Fruit fly (Drosophila melanogaster) whole organism, embryonic: ENCODE results near the gene PGAP1.

ENCODE experiments used
- Atf6 ChIP-seq: fragments of 200-800 bp; sonication (Bioruptor generic); IDR thresholded peaks from 2 replicates; pipeline ENCODE4 v1.3.6; 2022; ENCODE audit warnings: missing biosample characterization, missing genetic modification characterization
- Bdp1 ChIP-seq: fragments of 200-800 bp; sonication (Bioruptor generic); optimal IDR thresholded peaks from 3 replicates; lab custom pipeline; 2016; ENCODE audit warnings: missing biosample characterization, missing genetic modification characterization
- CG1024 ChIP-seq: fragments of 200-800 bp; sonication (Bioruptor generic); IDR thresholded peaks from 2 replicates; pipeline ENCODE4 v1.3.6; 2022; ENCODE audit warnings: missing biosample characterization, missing genetic modification characterization
- CG11093 ChIP-seq: fragments of 200-800 bp; sonication (Bioruptor generic); IDR thresholded peaks from 3 replicates; pipeline ENCODE4 v1.3.6; 2022; ENCODE audit warnings: missing biosample characterization, missing genetic modification characterization
- CG13424 ChIP-seq: fragments of 200-800 bp; sonication (Bioruptor generic); optimal IDR thresholded peaks from 2 replicates; lab custom pipeline; 2019; ENCODE audit warnings: missing biosample characterization, mild to moderate bottlenecking, missing genetic modification characterization, moderate library complexity
- CG13894 ChIP-seq: fragments of 200-800 bp; sonication (Bioruptor generic); optimal IDR thresholded peaks from 3 replicates; lab custom pipeline; 2018; ENCODE audit warnings: missing biosample characterization, mild to moderate bottlenecking, missing genetic modification characterization, moderate library complexity
- CG14667 ChIP-seq: fragments of 200-800 bp; sonication (Bioruptor generic); IDR thresholded peaks from 2 replicates; pipeline ENCODE4 v1.3.6; 2022; ENCODE audit warnings: missing biosample characterization, missing genetic modification characterization
- CG14860 ChIP-seq: fragments of 200-800 bp; sonication (Bioruptor generic); IDR thresholded peaks from 3 replicates; pipeline ENCODE4 v1.3.6; 2022; ENCODE audit warnings: missing biosample characterization, missing genetic modification characterization; ENCODE audit not compliant: partially characterized antibody
- CG15601 ChIP-seq: fragments of 200-800 bp; sonication (Bioruptor generic); optimal IDR thresholded peaks from 3 replicates; lab custom pipeline; 2019; ENCODE audit warnings: missing biosample characterization, mild to moderate bottlenecking, missing genetic modification characterization, moderate library complexity
- CG1602 ChIP-seq: fragments of 200-800 bp; sonication (Bioruptor generic); optimal IDR thresholded peaks from 3 replicates; lab custom pipeline; 2016; ENCODE audit warnings: missing biosample characterization, missing genetic modification characterization
- CG1603 ChIP-seq: fragments of 200-800 bp; sonication (Bioruptor generic); optimal IDR thresholded peaks from 2 replicates; lab custom pipeline; 2019; ENCODE audit warnings: missing biosample characterization, mild to moderate bottlenecking, missing genetic modification characterization, moderate library complexity
- CG18764 ChIP-seq: fragments of 200-800 bp; sonication (Bioruptor generic); optimal IDR thresholded peaks from 3 replicates; lab custom pipeline; 2016; ENCODE audit warnings: missing biosample characterization, missing genetic modification characterization
- CG2678 ChIP-seq: fragments of 200-800 bp; sonication (Bioruptor generic); optimal IDR thresholded peaks from 3 replicates; lab custom pipeline; 2019; ENCODE audit warnings: missing biosample characterization, mild to moderate bottlenecking, missing genetic modification characterization, moderate library complexity
- CG31388 ChIP-seq: fragments of 200-800 bp; sonication (Bioruptor generic); optimal IDR thresholded peaks from 2 replicates; lab custom pipeline; 2016; ENCODE audit warnings: missing biosample characterization, missing genetic modification characterization
- CG3281 ChIP-seq: fragments of 200-800 bp; sonication (Bioruptor generic); optimal IDR thresholded peaks from 3 replicates; lab custom pipeline; 2017; ENCODE audit warnings: missing biosample characterization, mild to moderate bottlenecking, missing genetic modification characterization
- CG34224 ChIP-seq: fragments of 200-800 bp; sonication (Bioruptor generic); IDR thresholded peaks from 3 replicates; pipeline ENCODE4 v1.3.6; 2022; ENCODE audit warnings: missing biosample characterization, missing genetic modification characterization; ENCODE audit not compliant: partially characterized antibody
- CG3726 ChIP-seq: fragments of 200-800 bp; sonication (Bioruptor generic); IDR thresholded peaks from 3 replicates; pipeline ENCODE4, ENCODE4 v1.3.6; 2022; ENCODE audit warnings: missing biosample characterization, missing genetic modification characterization
- CG5953 ChIP-seq: fragments of 200-800 bp; sonication (Bioruptor generic); IDR thresholded peaks from 2 replicates; pipeline ENCODE4 v1.3.6; 2022; ENCODE audit warnings: missing biosample characterization, missing genetic modification characterization
- CG6689 ChIP-seq: fragments of 200-800 bp; sonication (Bioruptor generic); IDR thresholded peaks from 2 replicates; pipeline ENCODE4 v1.3.6; 2022; ENCODE audit warnings: missing biosample characterization, missing genetic modification characterization
- Camta ChIP-seq: fragments of 200-800 bp; sonication (Bioruptor generic); optimal IDR thresholded peaks from 2 replicates; lab custom pipeline; 2016; ENCODE audit warnings: missing biosample characterization, missing genetic modification characterization
- CkIIα-i1 ChIP-seq: fragments of 200-800 bp; sonication (Bioruptor generic); IDR thresholded peaks from 2 replicates; pipeline ENCODE4 v1.3.6; 2022; ENCODE audit warnings: missing biosample characterization, missing genetic modification characterization
- D19A ChIP-seq: fragments of 200-800 bp; optimal IDR thresholded peaks from 3 replicates; lab custom pipeline; 2019; ENCODE audit warnings: missing biosample characterization, mild to moderate bottlenecking, missing genetic modification characterization, moderate library complexity
- Dbx ChIP-seq: fragments of 200-800 bp; sonication (Bioruptor generic); IDR thresholded peaks from 3 replicates; pipeline ENCODE4 v1.3.6; 2022; ENCODE audit warnings: missing biosample characterization, missing genetic modification characterization
- Doc2 ChIP-seq: fragments of 200-800 bp; sonication (Bioruptor generic); IDR thresholded peaks from 2 replicates; pipeline ENCODE4 v1.3.6; 2022; ENCODE audit warnings: missing biosample characterization, missing genetic modification characterization
- Med ChIP-seq: fragments of 200-800 bp; sonication (Bioruptor generic); peaks from one replicate; lab custom pipeline; 2016; ENCODE audit warnings: missing biosample characterization, missing genetic modification characterization, mild to moderate bottlenecking, inconsistent platforms, moderate library complexity
- Nf-YC ChIP-seq: fragments of 200-800 bp; optimal IDR thresholded peaks from 3 replicates; lab custom pipeline; 2019; ENCODE audit warnings: missing biosample characterization, mild to moderate bottlenecking, missing genetic modification characterization, moderate library complexity
- NfI ChIP-seq: fragments of 200-800 bp; sonication (Bioruptor generic); optimal IDR thresholded peaks from 3 replicates; lab custom pipeline; 2018; ENCODE audit warnings: missing biosample characterization, mild to moderate bottlenecking, missing genetic modification characterization, moderate library complexity
- Optix ChIP-seq: fragments of 200-800 bp; sonication (Bioruptor generic); IDR thresholded peaks from 3 replicates; pipeline ENCODE4 v1.3.6; 2022; ENCODE audit warnings: missing biosample characterization, missing genetic modification characterization
- Sox102F ChIP-seq: fragments of 200-800 bp; sonication (Bioruptor generic); optimal IDR thresholded peaks from 2 replicates; lab custom pipeline; 2018; ENCODE audit warnings: missing biosample characterization, mild to moderate bottlenecking, missing genetic modification characterization, moderate library complexity
- Ssrp ChIP-seq: fragments of 200-800 bp; sonication (Bioruptor generic); optimal IDR thresholded peaks from 2 replicates; lab custom pipeline; 2018; ENCODE audit warnings: missing biosample characterization, mild to moderate bottlenecking, missing genetic modification characterization, moderate library complexity
- Trl ChIP-seq, 3 experiments: fragments of >200 bp in 2 of 3; fragments of 200-800 bp in 1 of 3; sonication (Bioruptor generic) in 1 of 3; optimal IDR thresholded peaks; 2 replicates in 1 of 3; 3 replicates in 2 of 3; lab custom pipeline; 2016 to 2017; ENCODE audit warnings: missing biosample characterization in 1 of 3, missing genetic modification characterization in 1 of 3
- ap ChIP-seq: fragments of 200-800 bp; sonication (Bioruptor generic); IDR thresholded peaks from 2 replicates; pipeline ENCODE4 v1.3.6; 2022; ENCODE audit warnings: missing biosample characterization, missing genetic modification characterization
- ara ChIP-seq: fragments of 200-800 bp; sonication (Bioruptor generic); IDR thresholded peaks from 2 replicates; pipeline ENCODE4 v1.3.6; 2022; ENCODE audit warnings: missing biosample characterization, missing genetic modification characterization
- az2 ChIP-seq: fragments of 200-800 bp; sonication (Bioruptor generic); optimal IDR thresholded peaks from 3 replicates; lab custom pipeline; 2016; ENCODE audit warnings: missing biosample characterization, missing genetic modification characterization
- chm ChIP-seq: fragments of 200-800 bp; sonication (Bioruptor generic); IDR thresholded peaks from 2 replicates; pipeline ENCODE4 v1.3.6; 2022; ENCODE audit warnings: missing biosample characterization, missing genetic modification characterization
- dmrt11E ChIP-seq: fragments of 200-800 bp; sonication (Bioruptor generic); optimal IDR thresholded peaks from 3 replicates; lab custom pipeline; 2018; ENCODE audit warnings: missing biosample characterization, mild to moderate bottlenecking, missing genetic modification characterization, moderate library complexity
- ems ChIP-seq: fragments of 200-800 bp; sonication (Bioruptor generic); optimal IDR thresholded peaks from 3 replicates; lab custom pipeline; 2016; ENCODE audit warnings: missing biosample characterization, missing genetic modification characterization
- esg ChIP-seq: fragments of 200-800 bp; sonication (Bioruptor generic); conservative IDR thresholded peaks from 2 replicates; pipeline ENCODE4 v1.3.6; 2022; ENCODE audit warnings: missing biosample characterization, missing genetic modification characterization
- fd96Cb ChIP-seq: fragments of 200-800 bp; sonication (Bioruptor generic); optimal IDR thresholded peaks from 2 replicates; lab custom pipeline; 2018; ENCODE audit warnings: missing biosample characterization, mild to moderate bottlenecking, missing genetic modification characterization, moderate library complexity
- gro ChIP-seq: fragments of 200-800 bp; sonication (Bioruptor generic); optimal IDR thresholded peaks from 2 replicates; lab custom pipeline; 2016; ENCODE audit warnings: missing biosample characterization, missing genetic modification characterization
- hth ChIP-seq: fragments of >200 bp; optimal IDR thresholded peaks from 2 replicates; lab custom pipeline; 2017; ENCODE audit warnings: inconsistent platforms
- lola ChIP-seq, 3 experiments: fragments of >200 bp in 2 of 3; fragments of 200-800 bp in 1 of 3; sonication (Bioruptor generic) in 1 of 3; optimal IDR thresholded peaks; 2 replicates each; lab custom pipeline; 2017 to 2019; ENCODE audit warnings: missing biosample characterization in 3 of 3, missing genetic modification characterization in 3 of 3, mild to moderate bottlenecking in 1 of 3, moderate library complexity in 1 of 3
- row ChIP-seq: fragments of 200-800 bp; sonication (Bioruptor generic); IDR thresholded peaks from 3 replicates; pipeline ENCODE4 v1.3.6; 2022; ENCODE audit warnings: missing biosample characterization, missing genetic modification characterization
- sc ChIP-seq, 3 experiments: fragments of >200 bp in 2 of 3; fragments of 200-800 bp in 1 of 3; sonication (Bioruptor generic) in 1 of 3; optimal IDR thresholded peaks; 2 replicates in 2 of 3; 3 replicates in 1 of 3; lab custom pipeline; 2017; ENCODE audit warnings: mild to moderate bottlenecking in 1 of 3, missing biosample characterization in 1 of 3, missing genetic modification characterization in 1 of 3, missing genetic modification reagents in 1 of 3
- slbo ChIP-seq: fragments of 200-800 bp; sonication (Bioruptor generic); IDR thresholded peaks from 2 replicates; pipeline ENCODE4 v1.3.6; 2022; ENCODE audit warnings: missing biosample characterization, missing genetic modification characterization
- tin ChIP-seq: fragments of 200-800 bp; sonication (Bioruptor generic); optimal IDR thresholded peaks from 3 replicates; lab custom pipeline; 2016; ENCODE audit warnings: missing biosample characterization, missing genetic modification characterization
- trem ChIP-seq: fragments of 200-800 bp; optimal IDR thresholded peaks from 3 replicates; lab custom pipeline; 2019; ENCODE audit warnings: missing biosample characterization, mild to moderate bottlenecking, missing genetic modification characterization, moderate library complexity
- wor ChIP-seq: fragments of 200-800 bp; sonication (Bioruptor generic); IDR thresholded peaks from 2 replicates; pipeline ENCODE4 v1.3.6; 2022; ENCODE audit warnings: missing biosample characterization, missing genetic modification characterization
- yki ChIP-seq: fragments of >200 bp; optimal IDR thresholded peaks from 3 replicates; lab custom pipeline; 2018
- zen ChIP-seq: fragments of 200-800 bp; sonication (Bioruptor generic); optimal IDR thresholded peaks from 3 replicates; lab custom pipeline; 2018; ENCODE audit warnings: missing biosample characterization, mild to moderate bottlenecking, missing genetic modification characterization, moderate library complexity

PGAP1 gene

dm6 chrX:5639083-5639482, 50.2 kb downstream of the PGAP1 start (continued):
- TF ChIP-seq NfI (GFP tag; lab: Kevin White, UChicago) = peak; percentile 32
- 0 out of 2 replicates have a peak, but pooled peaks have one; percentile 13 for TF ChIP-seq Atf6 (GFP tag; lab: Robert Waterston, UW)
- no peak for TF ChIP-seq ap (GFP tag; lab: Robert Waterston, UW)
- peak; percentile 22 for TF ChIP-seq CG18764 (GFP tag; lab: Kevin White, UChicago)
- TF ChIP-seq CG34224 (GFP tag; lab: Robert Waterston, UW) = no peak
- TF ChIP-seq lola (GFP tag; optimal IDR thresholded peaks at IDR 0.05; lab: Kevin White, UChicago) = peak in 1 of 3 experiments; percentile 60
- peak; percentile 50 for TF ChIP-seq D19A (tag; lab: Kevin White, UChicago)
- TF ChIP-seq CG13424 (tag; lab: Kevin White, UChicago) = peak; percentile 52
- TF ChIP-seq CG14860 (GFP tag; lab: Robert Waterston, UW) = no peak
- peak; percentile 48 for TF ChIP-seq Ssrp (tag; lab: Kevin White, UChicago)
- TF ChIP-seq chm = no peak
- TF ChIP-seq fd96Cb (tag; lab: Kevin White, UChicago) = peak; percentile 59
- 0 out of 3 replicates have a peak, but pooled peaks have one; percentile 10 for TF ChIP-seq CG11093 (GFP tag; lab: Robert Waterston, UW)
- TF ChIP-seq CG3726 (GFP tag; lab: Robert Waterston, UW) = no peak
- peak; percentile 37 for TF ChIP-seq CG15601 (tag; lab: Kevin White, UChicago)
- no peak for TF ChIP-seq CG13894 (tag; lab: Kevin White, UChicago)
- TF ChIP-seq Bdp1 (GFP tag; lab: Kevin White, UChicago) = no peak
- TF ChIP-seq Dbx (GFP tag; lab: Robert Waterston, UW) = no peak
- peak; percentile 16 for TF ChIP-seq CG3281 (GFP tag; lab: Kevin White, UChicago)
- TF ChIP-seq Trl (optimal IDR thresholded peaks at IDR 0.05; lab: Kevin White, UChicago) = no peak
- peak; percentile 23 for TF ChIP-seq Trl (GFP tag; optimal IDR thresholded peaks at IDR 0.05; lab: Kevin White, UChicago)
- no peak for TF ChIP-seq CG1024
- TF ChIP-seq sc (optimal IDR thresholded peaks at IDR 0.05; lab: Kevin White, UChicago) = no peak
- peak; percentile 4 for TF ChIP-seq sc (GFP tag; optimal IDR thresholded peaks at IDR 0.05; lab: Kevin White, UChicago)
- peak; percentile 44 for TF ChIP-seq az2 (GFP tag; lab: Kevin White, UChicago)
- peak; percentile 36; the same call in 1 of the 3 replicates for TF ChIP-seq Optix (GFP tag; lab: Robert Waterston, UW)
- TF ChIP-seq row (GFP tag; lab: Robert Waterston, UW) = peak; percentile 52
- TF ChIP-seq hth (lab: Kevin White, UChicago) = no peak
- TF ChIP-seq CkIIα-i1 = no peak
- 0 out of 2 replicates have a peak, but pooled peaks have one; percentile 10 for TF ChIP-seq CG14667 (GFP tag; lab: Robert Waterston, UW)
- TF ChIP-seq slbo (GFP tag; lab: Robert Waterston, UW) = no peak; the same call in 1 of the 2 replicates
- peak; percentile 17 for TF ChIP-seq trem (tag; lab: Kevin White, UChicago)
- peak; percentile 46 for TF ChIP-seq Camta (GFP tag; lab: Kevin White, UChicago)
- peak; percentile 19; the same call in 1 of the 2 replicates for TF ChIP-seq esg (GFP tag; lab: Robert Waterston, UW)
- no peak for TF ChIP-seq CG1602 (GFP tag; lab: Kevin White, UChicago)
- TF ChIP-seq CG31388 = no peak
- no peak for TF ChIP-seq Nf-YC
- no peak for TF ChIP-seq Doc2
- no peak for TF ChIP-seq CG5953
- TF ChIP-seq CG2678 (tag; lab: Kevin White, UChicago) = peak; percentile 53
- TF ChIP-seq CG6689 (GFP tag; lab: Robert Waterston, UW) = peak; percentile 53
- no peak for TF ChIP-seq yki (lab: Kevin White, UChicago)
- TF ChIP-seq CG1603 (tag; lab: Kevin White, UChicago) = peak; percentile 58
- peak; percentile 53 for TF ChIP-seq Sox102F
- TF ChIP-seq ems = peak; percentile 16
- 0 out of 2 replicates have a peak, but pooled peaks have one; percentile 16 for TF ChIP-seq wor (GFP tag; lab: Robert Waterston, UW)
- peak; percentile 19 for TF ChIP-seq zen
- peak; percentile 46; the same call in 1 of the 2 replicates for TF ChIP-seq ara (GFP tag; lab: Robert Waterston, UW)
- peak; percentile 77 for TF ChIP-seq dmrt11E
- TF ChIP-seq gro = no peak
- peak; percentile 50 for TF ChIP-seq tin (GFP tag; lab: Kevin White, UChicago)
- TF ChIP-seq Med (GFP tag; lab: Kevin White, UChicago) = peak; percentile 82
